Worm (Caenorhabditis elegans): ENCODE measurements around the gene casy-1.

The casy-1 gene

DNA sequence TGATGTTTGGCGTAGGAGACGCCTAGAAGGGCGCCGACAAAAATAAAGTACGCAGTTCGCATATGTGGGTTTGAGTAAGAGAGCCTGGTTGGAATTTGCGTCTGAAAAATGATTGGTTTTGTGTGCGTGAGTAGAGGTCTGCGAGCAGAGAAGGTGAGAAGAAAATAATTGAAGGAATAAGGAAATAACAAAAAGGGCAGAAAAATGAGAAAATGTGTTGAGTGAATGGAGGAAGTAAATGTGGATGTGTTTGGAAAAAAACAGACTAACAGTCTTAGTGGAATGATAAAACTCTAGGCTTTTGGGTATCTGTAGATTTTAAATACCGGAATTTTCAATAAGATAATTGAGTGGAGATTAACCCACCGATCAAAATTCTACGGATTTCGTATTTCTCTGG lies at the start of gene casy-1:
TSS of gene casy-1 (minus strand) at position 101 of the 400 bp plus-strand sequence.
- TF ChIP-seq fkh-10 (GFP tag; optimal IDR thresholded peaks at IDR 0.05) (no peak), aha-1 (tag) (peak; percentile 58), zfp-3 (GFP tag; conservative IDR thresholded peaks at IDR 0.05) (no peak), unc-62 (GFP tag; optimal IDR thresholded peaks at IDR 0.05 in 1 of 2) (peak in 1 of 2 experiments; percentile 73), unc-62 (tag; optimal IDR thresholded peaks at IDR 0.05) (no peak), zfp-2 (tag; optimal IDR thresholded peaks at IDR 0.05) (no peak)

DNA sequence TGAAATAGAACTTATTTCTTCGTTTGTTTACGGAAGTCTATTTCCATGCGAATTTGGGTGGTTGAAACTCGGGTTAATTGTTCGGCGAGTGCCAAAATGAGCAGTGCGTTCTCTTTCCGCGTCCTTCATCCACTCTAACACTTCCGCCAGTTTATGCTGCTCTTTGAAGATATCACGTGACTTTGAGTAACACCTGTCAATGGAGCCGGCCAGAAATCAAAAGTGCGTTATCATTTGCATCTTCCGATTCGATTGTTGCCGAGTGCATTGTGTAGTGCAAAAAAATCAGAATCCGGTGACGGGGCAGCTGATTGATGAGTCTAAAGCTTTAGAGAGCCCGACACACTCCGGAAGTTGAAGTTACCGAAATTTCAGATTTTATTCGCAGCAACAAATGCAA lies 44.5 kb upstream of the casy-1 start:
- TF ChIP-seq lin-1 (GFP tag; IDR thresholded peaks at IDR 0.05) (no peak), hlh-11 (tag; optimal IDR thresholded peaks at IDR 0.05) (no peak), snpc-4 (tag; optimal IDR thresholded peaks at IDR 0.05) (no peak), unc-62 (GFP tag; optimal IDR thresholded peaks at IDR 0.05 in 1 of 2) (peak in 1 of 2 experiments; percentile 93), unc-62 (tag; optimal IDR thresholded peaks at IDR 0.05) (no peak)

DNA sequence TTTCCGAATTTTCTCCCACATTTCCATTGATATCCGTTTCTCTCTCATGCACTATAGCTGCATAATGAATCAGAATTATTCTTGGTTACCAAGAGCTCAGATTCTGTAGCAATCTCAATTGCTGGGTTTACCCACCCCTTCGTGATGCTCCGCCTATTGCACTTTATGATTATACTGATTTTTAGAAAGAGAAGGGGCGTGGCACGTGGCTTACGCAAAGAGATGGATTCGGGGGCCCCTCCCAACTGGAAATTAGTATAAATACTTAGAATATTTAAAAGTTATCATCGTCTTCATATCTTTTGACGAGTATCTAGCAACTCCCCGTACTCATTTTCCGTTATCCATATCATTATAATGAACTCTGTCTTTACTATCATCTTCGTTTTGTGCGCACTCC lies 43.7 kb upstream of the casy-1 start, which contains the start of gene ins-6:
TSS of gene ins-6 (plus strand) at position 301 of the 400 bp plus-strand sequence.
- no peak for TF ChIP-seq rbr-2 (tag; optimal IDR thresholded peaks at IDR 0.05)
- no peak for TF ChIP-seq sdz-12 (GFP tag; optimal IDR thresholded peaks at IDR 0.05)
- no peak for TF ChIP-seq fos-1 (tag; optimal IDR thresholded peaks at IDR 0.05)
- no peak for TF ChIP-seq mes-2 (tag; optimal IDR thresholded peaks at IDR 0.05; ENCODE audit: poor library complexity, severe bottlenecking)
- no peak for TF ChIP-seq F37D6.2 (tag; optimal IDR thresholded peaks at IDR 0.05)
- no peak for TF ChIP-seq lsy-2 (tag; optimal IDR thresholded peaks at IDR 0.05)
- no peak for TF ChIP-seq mxl-3 (GFP tag; optimal IDR thresholded peaks at IDR 0.05)
- no peak for TF ChIP-seq nhr-6 (tag; optimal IDR thresholded peaks at IDR 0.05)
- no peak for TF ChIP-seq fkh-10 (GFP tag; optimal IDR thresholded peaks at IDR 0.05)
- TF ChIP-seq gei-8 (GFP tag; optimal IDR thresholded peaks at IDR 0.05): no peak
- TF ChIP-seq F44E2.7 (GFP tag; IDR thresholded peaks at IDR 0.05): no peak
- TF ChIP-seq nhr-41 (GFP tag; IDR thresholded peaks at IDR 0.05): no peak

DNA sequence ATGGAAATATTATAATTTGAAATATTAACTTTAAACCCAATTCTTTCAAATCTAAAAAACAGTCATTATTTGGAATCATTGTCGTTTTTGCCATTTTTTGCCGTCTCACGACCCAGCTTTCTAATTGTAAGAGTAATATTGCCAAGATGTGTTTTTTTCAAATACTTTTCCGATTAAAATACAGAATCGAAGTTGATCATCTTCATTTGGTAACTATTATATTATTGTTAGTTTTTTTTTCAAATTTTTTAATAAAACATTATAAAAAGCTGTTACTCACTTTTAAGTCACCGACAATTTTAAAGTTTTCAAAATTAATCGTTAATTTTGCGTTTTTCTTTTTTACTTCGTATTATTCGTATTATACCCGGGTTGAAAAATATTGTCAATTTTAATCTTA lies 40.8 kb upstream of the casy-1 start, which contains the start of gene ins-5:
TSS of gene ins-5 (plus strand) at position 301 of the 400 bp plus-strand sequence.
- no peak for TF ChIP-seq fkh-10 (GFP tag; optimal IDR thresholded peaks at IDR 0.05)
- no peak for TF ChIP-seq set-16 (GFP tag; IDR thresholded peaks at IDR 0.05)
- TF ChIP-seq F26F4.8 (GFP tag; conservative IDR thresholded peaks at IDR 0.05): no peak
- no peak for TF ChIP-seq zip-11 (GFP tag; IDR thresholded peaks at IDR 0.05)
- no peak for TF ChIP-seq vab-7 (GFP tag; IDR thresholded peaks at IDR 0.05)
- TF ChIP-seq lim-7 (GFP tag; IDR thresholded peaks at IDR 0.05): no peak

DNA sequence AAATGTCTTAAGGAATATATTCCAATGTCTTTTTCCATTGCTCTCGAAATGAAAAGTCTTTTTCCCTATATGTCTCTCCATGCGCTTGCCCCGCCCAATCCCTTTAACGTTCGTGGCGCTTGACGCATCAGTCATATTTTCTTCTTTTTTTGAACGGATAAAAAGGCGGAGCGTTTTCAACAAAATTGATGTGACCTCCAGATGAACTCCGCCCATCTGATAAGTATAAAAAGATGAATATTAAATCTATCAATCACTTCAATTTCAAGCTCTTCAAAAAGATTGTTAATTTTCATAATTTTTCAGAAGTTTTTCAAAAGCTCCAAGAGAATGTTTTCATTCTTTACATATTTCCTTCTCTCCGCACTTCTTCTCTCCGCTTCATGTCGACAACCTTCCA lies 39.6 kb upstream of the casy-1 start, which contains the start of gene ins-4:
TSS of gene ins-4 (plus strand) at position 301 of the 400 bp plus-strand sequence.
- TF ChIP-seq ceh-82 (tag; optimal IDR thresholded peaks at IDR 0.05) (no peak), lin-38 (GFP tag; IDR thresholded peaks at IDR 0.05) (no peak), nhr-41 (GFP tag; IDR thresholded peaks at IDR 0.05) (no peak), D1046.2 (GFP tag; IDR thresholded peaks at IDR 0.05) (no peak), daf-8 (GFP tag; IDR thresholded peaks at IDR 0.05) (no peak), F26F4.8 (GFP tag; conservative IDR thresholded peaks at IDR 0.05) (no peak)

DNA sequence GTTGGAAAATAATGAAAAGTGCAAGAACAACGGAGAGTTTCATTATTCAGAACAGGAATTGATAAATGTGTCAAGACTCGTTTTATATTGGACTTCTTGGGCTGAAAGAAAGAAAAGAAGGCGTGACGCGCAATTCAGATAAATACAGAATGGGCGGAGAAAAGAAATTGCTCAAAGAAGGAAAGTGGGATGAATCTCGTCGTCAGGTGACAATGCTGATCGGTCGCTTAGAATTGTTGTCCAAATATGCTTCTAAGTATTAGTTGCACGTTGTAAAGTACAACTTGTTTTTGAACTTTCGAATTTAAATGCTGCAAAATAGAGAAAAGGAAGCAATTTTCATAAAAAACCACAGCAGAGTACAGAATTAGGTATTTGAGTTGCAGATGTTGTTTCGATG lies 34.2 kb upstream of the casy-1 start, which contains the start of gene ins-3:
TSS of gene ins-3 (minus strand) at position 101 of the 400 bp plus-strand sequence.
- TF ChIP-seq spr-1 (tag; optimal IDR thresholded peaks at IDR 0.05) (no peak), lin-29 (GFP tag; IDR thresholded peaks at IDR 0.05) (no peak), aly-2 (tag; optimal IDR thresholded peaks at IDR 0.05) (no peak), lin-15B (tag; optimal IDR thresholded peaks at IDR 0.05) (no peak), daf-16 (GFP tag; optimal IDR thresholded peaks at IDR 0.05) (no peak), daf-16 (tag; optimal IDR thresholded peaks at IDR 0.05) (no peak), nhr-237 (tag; optimal IDR thresholded peaks at IDR 0.05) (no peak), hlh-30 (tag; optimal IDR thresholded peaks at IDR 0.05; ENCODE audit: insufficient read depth) (no peak), nhr-42 (GFP tag; IDR thresholded peaks at IDR 0.05) (no peak), gei-8 (GFP tag; optimal IDR thresholded peaks at IDR 0.05) (no peak), lim-7 (GFP tag; IDR thresholded peaks at IDR 0.05) (no peak), rbr-2 (tag; optimal IDR thresholded peaks at IDR 0.05) (no peak)

Data from whole organism, L4 larva.